Worm (Caenorhabditis elegans) whole organism, L2 larva: ENCODE measurements around the gene sfxn-1.1.

Experiments
- C34F6.9 ChIP-seq: fragments of 150-350 bp; optimal IDR thresholded peaks from 2 replicates; lab custom pipeline; 2014; ENCODE audit warnings: missing biosample characterization, missing genetic modification characterization
- F13H6.1 ChIP-seq: sonication (generic microtip); optimal IDR thresholded peaks from 2 replicates; lab custom pipeline; 2016; ENCODE audit warnings: missing genetic modification characterization, missing compliant biosample characterization
- R02D3.7 ChIP-seq: fragments of 150-350 bp; optimal IDR thresholded peaks from 2 replicates; lab custom pipeline; 2014; ENCODE audit warnings: missing biosample characterization, missing genetic modification characterization
- Y55F3AM.14 ChIP-seq: fragments of 200-800 bp; sonication (Bioruptor generic); optimal IDR thresholded peaks from 2 replicates; lab custom pipeline; 2018; ENCODE audit warnings: mild to moderate bottlenecking, missing genetic modification characterization, missing compliant biosample characterization
- alr-1 ChIP-seq: fragments of 150-350 bp; optimal IDR thresholded peaks from 2 replicates; lab custom pipeline; 2014; ENCODE audit warnings: missing biosample characterization, missing genetic modification characterization
- ama-1 ChIP-seq: fragments of 150-350 bp; optimal IDR thresholded peaks from 2 replicates; lab custom pipeline; 2018; ENCODE audit warnings: inconsistent platforms
- blmp-1 ChIP-seq: sonication (generic microtip); optimal IDR thresholded peaks from 2 replicates; lab custom pipeline; 2017; ENCODE audit warnings: missing genetic modification characterization, mild to moderate bottlenecking, missing compliant biosample characterization, antibody characterized with exemption, moderate library complexity; ENCODE audit not compliant: insufficient read depth
- ceh-16 ChIP-seq: fragments of 150-350 bp; optimal IDR thresholded peaks from 2 replicates; lab custom pipeline; 2014; ENCODE audit warnings: missing biosample characterization, missing genetic modification characterization
- crh-2 ChIP-seq: sonication (generic microtip); optimal IDR thresholded peaks from 2 replicates; lab custom pipeline; 2017; ENCODE audit warnings: missing biosample characterization, missing genetic modification characterization
- egl-27 ChIP-seq: sonication (generic microtip); optimal IDR thresholded peaks from 3 replicates; lab custom pipeline; 2017; ENCODE audit warnings: missing biosample characterization, missing genetic modification reagents, missing genetic modification characterization
- elt-1 ChIP-seq: fragments of 150-350 bp; optimal IDR thresholded peaks from 2 replicates; lab custom pipeline; 2014; ENCODE audit warnings: missing biosample characterization, missing genetic modification characterization
- elt-3 ChIP-seq: sonication (generic microtip); optimal IDR thresholded peaks from 2 replicates; lab custom pipeline; 2017; ENCODE audit warnings: missing biosample characterization, missing genetic modification characterization
- fos-1 ChIP-seq: fragments of 150-350 bp; optimal IDR thresholded peaks from 2 replicates; lab custom pipeline; 2014; ENCODE audit warnings: missing biosample characterization, missing genetic modification characterization
- gmeb-1 ChIP-seq: fragments of 150-350 bp; optimal IDR thresholded peaks from 2 replicates; lab custom pipeline; 2014; ENCODE audit warnings: missing biosample characterization, missing genetic modification characterization
- lin-11 ChIP-seq: fragments of 150-350 bp; sonication (generic microtip); optimal IDR thresholded peaks from 2 replicates; lab custom pipeline; 2014; ENCODE audit warnings: missing biosample characterization, missing genetic modification characterization, inconsistent platforms, mixed read lengths
- lin-13 ChIP-seq: fragments of 150-350 bp; optimal IDR thresholded peaks from 2 replicates; lab custom pipeline; 2014; ENCODE audit warnings: missing biosample characterization, missing genetic modification reagents, missing genetic modification characterization
- lin-39 ChIP-seq: fragments of 150-350 bp; optimal IDR thresholded peaks from 2 replicates; lab custom pipeline; 2014; ENCODE audit warnings: missing biosample characterization, missing genetic modification reagents, missing genetic modification characterization
- lsy-2 ChIP-seq, 2 experiments: fragments of 150-350 bp in 1 of 2; sonication (generic microtip) in 1 of 2; optimal IDR thresholded peaks; 2 replicates each; lab custom pipeline; 2014 to 2017; ENCODE audit warnings: missing biosample characterization in 2 of 2, missing genetic modification characterization in 2 of 2
- mdl-1 ChIP-seq, 2 experiments: fragments of 150-350 bp in 1 of 2; sonication (generic microtip) in 1 of 2; optimal IDR thresholded peaks; 2 replicates each; lab custom pipeline; 2017; ENCODE audit warnings: missing biosample characterization in 2 of 2, missing genetic modification characterization in 2 of 2
- nhr-10 ChIP-seq: sonication (generic microtip); optimal IDR thresholded peaks from 2 replicates; lab custom pipeline; 2017; ENCODE audit warnings: missing biosample characterization, missing genetic modification characterization
- nhr-11 ChIP-seq: fragments of 150-350 bp; optimal IDR thresholded peaks from 2 replicates; lab custom pipeline; 2014; ENCODE audit warnings: missing biosample characterization, missing genetic modification characterization
- nhr-129 ChIP-seq: fragments of 150-350 bp; optimal IDR thresholded peaks from 2 replicates; lab custom pipeline; 2014; ENCODE audit warnings: missing biosample characterization, missing genetic modification characterization
- nhr-21 ChIP-seq: fragments of 150-350 bp; optimal IDR thresholded peaks from 2 replicates; lab custom pipeline; 2014; ENCODE audit warnings: missing biosample characterization, missing genetic modification characterization
- nhr-237 ChIP-seq: fragments of 150-350 bp; optimal IDR thresholded peaks from 2 replicates; lab custom pipeline; 2014; ENCODE audit warnings: missing biosample characterization, missing genetic modification characterization
- nhr-25 ChIP-seq: fragments of 150-350 bp; sonication (generic microtip); optimal IDR thresholded peaks from 3 replicates; lab custom pipeline; 2014; ENCODE audit warnings: missing biosample characterization, missing genetic modification characterization
- nhr-77 ChIP-seq: fragments of 150-350 bp; optimal IDR thresholded peaks from 2 replicates; lab custom pipeline; 2014; ENCODE audit warnings: missing biosample characterization, missing genetic modification characterization
- peb-1 ChIP-seq: fragments of 150-350 bp; optimal IDR thresholded peaks from 2 replicates; lab custom pipeline; 2014; ENCODE audit warnings: missing biosample characterization, missing genetic modification characterization
- sma-3 ChIP-seq: sonication (generic microtip); optimal IDR thresholded peaks from 2 replicates; lab custom pipeline; 2016; ENCODE audit warnings: missing genetic modification reagents, missing genetic modification characterization, missing compliant biosample characterization
- sma-9 ChIP-seq, 2 experiments: fragments of 150-350 bp in 1 of 2; sonication (generic microtip) in 1 of 2; optimal IDR thresholded peaks; 2 replicates each; lab custom pipeline; 2014 to 2016; ENCODE audit warnings: missing genetic modification characterization in 2 of 2, mild to moderate bottlenecking in 1 of 2, missing biosample characterization in 1 of 2, missing compliant biosample characterization in 1 of 2, missing genetic modification reagents in 1 of 2, moderate library complexity in 1 of 2
- unc-62 ChIP-seq: fragments of 150-350 bp; optimal IDR thresholded peaks from 2 replicates; lab custom pipeline; 2014; ENCODE audit warnings: missing biosample characterization, missing genetic modification reagents, missing genetic modification characterization
- zag-1 ChIP-seq: fragments of 150-350 bp; optimal IDR thresholded peaks from 2 replicates; lab custom pipeline; 2014; ENCODE audit warnings: missing biosample characterization, missing genetic modification characterization
- ztf-1 ChIP-seq: fragments of 200-800 bp; sonication (Bioruptor generic); conservative IDR thresholded peaks from 2 replicates; pipeline ENCODE4 v1.3.6; 2022; ENCODE audit warnings: missing genetic modification characterization, missing compliant biosample characterization
- ztf-4 ChIP-seq: fragments of 150-350 bp; optimal IDR thresholded peaks from 2 replicates; lab custom pipeline; 2014; ENCODE audit warnings: missing biosample characterization, missing genetic modification characterization

The sfxn-1.1 gene

DNA sequence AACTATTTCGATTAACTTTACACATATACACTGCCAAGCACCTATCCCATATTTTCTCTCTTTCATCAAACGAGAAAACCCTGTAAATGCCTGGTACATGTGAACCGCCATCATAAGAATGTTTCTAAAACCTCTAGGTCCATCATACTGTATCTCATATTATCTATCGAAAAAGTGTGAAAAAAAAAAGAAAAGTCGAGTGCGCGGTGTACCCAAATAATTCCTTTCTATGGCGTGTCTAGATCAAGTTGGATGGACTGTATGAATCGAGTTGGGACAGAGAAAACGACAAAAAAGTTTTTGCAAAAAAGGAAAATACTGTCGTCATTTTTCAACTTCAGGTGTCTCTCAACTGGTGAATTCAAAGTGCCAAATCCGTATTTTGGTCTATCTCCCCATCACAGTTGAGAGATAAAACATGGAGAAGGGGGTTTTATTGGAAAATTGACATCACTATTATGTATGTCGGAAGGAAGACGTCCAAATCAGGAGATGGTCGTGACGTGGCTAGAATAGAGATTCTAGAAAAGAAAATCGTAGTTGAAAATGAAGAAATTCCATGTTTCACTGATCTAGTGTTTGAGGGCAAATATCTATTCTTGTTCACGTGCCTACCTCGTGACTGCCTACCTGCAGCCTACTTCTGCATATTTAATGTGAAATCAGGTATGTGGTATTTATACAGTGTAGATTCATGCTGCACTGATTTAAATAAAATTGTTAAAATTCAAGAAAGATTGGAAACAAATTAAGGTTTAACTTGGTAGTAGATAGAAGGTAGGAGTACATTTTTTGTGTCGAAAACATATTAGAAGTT lies 25.2 kb downstream of the sfxn-1.1 start:
- peak; percentile 30 for TF ChIP-seq sma-3 (GFP tag; lab: Kevin White, UChicago)
- TF ChIP-seq C34F6.9 (tag; lab: Kevin White, UChicago) = no peak
- peak; percentile 49 for TF ChIP-seq nhr-25 (tag; lab: Kevin White, UChicago)
- no peak for TF ChIP-seq peb-1
- peak; percentile 21 for TF ChIP-seq crh-2 (tag; lab: Kevin White, UChicago)
- TF ChIP-seq sma-9 (GFP tag; optimal IDR thresholded peaks at IDR 0.05; lab: Kevin White, UChicago) = peak; percentile 61
- TF ChIP-seq sma-9 (tag; optimal IDR thresholded peaks at IDR 0.05; lab: Kevin White, UChicago) = no peak
- peak; percentile 10 for TF ChIP-seq nhr-129 (tag; lab: Kevin White, UChicago)
- TF ChIP-seq egl-27 (tag; lab: Kevin White, UChicago) = peak; percentile 10
- TF ChIP-seq elt-1 (tag; lab: Kevin White, UChicago) = no peak
- TF ChIP-seq gmeb-1 (tag; lab: Kevin White, UChicago) = no peak

DNA sequence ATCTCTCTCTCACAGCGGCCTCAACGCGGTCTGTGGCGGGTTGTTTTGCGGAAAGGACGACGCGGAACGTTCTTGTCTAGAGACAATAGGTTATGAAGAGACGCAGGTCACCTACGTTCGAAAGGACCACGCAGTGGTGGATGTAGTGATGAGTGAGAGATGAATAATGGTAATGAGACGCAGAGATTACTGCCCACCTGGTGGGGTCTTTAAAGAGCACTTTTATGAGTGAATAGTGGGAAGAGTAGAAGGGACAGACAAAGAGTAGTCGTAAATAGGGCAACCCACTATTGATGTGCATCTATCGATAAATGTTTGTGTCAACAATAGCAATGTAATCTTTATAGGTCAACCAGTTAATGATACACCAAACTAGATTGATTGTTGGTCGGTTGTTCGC lies 27.6 kb downstream of the sfxn-1.1 start:
- TF ChIP-seq ztf-4 (tag; lab: Kevin White, UChicago) (no peak), alr-1 (tag; lab: Kevin White, UChicago) (no peak), ztf-1 (GFP tag; lab: Robert Waterston, UW) (no peak), mdl-1 (tag; optimal IDR thresholded peaks at IDR 0.05; lab: Kevin White, UChicago) (no peak), blmp-1 (no peak), fos-1 (no peak), elt-1 (tag; lab: Kevin White, UChicago) (no peak), gmeb-1 (tag; lab: Kevin White, UChicago) (no peak), sma-9 (GFP tag; optimal IDR thresholded peaks at IDR 0.05; lab: Kevin White, UChicago) (no peak), sma-9 (tag; optimal IDR thresholded peaks at IDR 0.05; lab: Kevin White, UChicago) (no peak), nhr-11 (tag; lab: Kevin White, UChicago) (no peak)

ce11 chrII:9490589-9490988 lies 28.1 kb downstream of the sfxn-1.1 start:
- no peak for TF ChIP-seq nhr-77 (tag; lab: Kevin White, UChicago)
- TF ChIP-seq sma-3 (GFP tag; lab: Kevin White, UChicago) = no peak
- TF ChIP-seq sma-9 (GFP tag; optimal IDR thresholded peaks at IDR 0.05; lab: Kevin White, UChicago) = peak; percentile 55
- no peak for TF ChIP-seq sma-9 (tag; optimal IDR thresholded peaks at IDR 0.05; lab: Kevin White, UChicago)
- TF ChIP-seq nhr-10 (tag; lab: Kevin White, UChicago) = no peak
- TF ChIP-seq zag-1 (tag; lab: Kevin White, UChicago) = no peak
- TF ChIP-seq alr-1 (tag; lab: Kevin White, UChicago) = no peak
- no peak for TF ChIP-seq unc-62 (GFP tag; lab: Kevin White, UChicago)
- no peak for TF ChIP-seq peb-1
- TF ChIP-seq gmeb-1 (tag; lab: Kevin White, UChicago) = no peak
- TF ChIP-seq ceh-16 (tag; lab: Kevin White, UChicago) = no peak
- peak; percentile 8 for TF ChIP-seq nhr-25 (tag; lab: Kevin White, UChicago)
- no peak for TF ChIP-seq nhr-11 (tag; lab: Kevin White, UChicago)
- TF ChIP-seq lsy-2 (tag; optimal IDR thresholded peaks at IDR 0.05; lab: Kevin White, UChicago) = peak in 1 of 2 experiments; percentile 14
- no peak for TF ChIP-seq elt-3
- TF ChIP-seq ztf-1 (GFP tag; lab: Robert Waterston, UW) = no peak
- no peak for TF ChIP-seq crh-2 (tag; lab: Kevin White, UChicago)

DNA sequence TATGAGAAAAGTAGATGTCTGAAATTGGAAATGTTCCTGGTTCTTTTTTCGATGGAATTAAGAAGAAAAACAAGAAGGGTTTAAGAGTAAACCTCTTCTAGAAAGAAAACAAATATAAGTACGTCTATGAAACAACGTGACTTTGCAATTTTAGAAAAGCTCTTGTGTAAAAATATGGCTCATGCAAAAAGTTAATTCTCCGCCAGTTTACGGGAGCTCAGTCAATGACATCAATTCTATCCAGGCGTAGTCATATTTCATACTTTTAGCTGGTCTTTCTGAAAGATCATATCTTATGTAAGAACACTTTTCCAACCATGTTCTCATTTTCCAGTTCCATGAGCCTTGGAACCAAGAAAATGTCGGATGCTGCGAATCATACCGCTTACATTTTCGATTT lies 28.8 kb downstream of the sfxn-1.1 start:
- no peak for TF ChIP-seq lin-13 (GFP tag; lab: Kevin White, UChicago)
- TF ChIP-seq lin-39 = no peak
- no peak for TF ChIP-seq nhr-77 (tag; lab: Kevin White, UChicago)
- no peak for TF ChIP-seq R02D3.7
- TF ChIP-seq egl-27 (tag; lab: Kevin White, UChicago) = no peak
- TF ChIP-seq lin-11 (tag; lab: Kevin White, UChicago) = no peak
- no peak for TF ChIP-seq peb-1
- TF ChIP-seq nhr-237 (tag; lab: Kevin White, UChicago) = no peak
- TF ChIP-seq unc-62 (GFP tag; lab: Kevin White, UChicago) = no peak
- TF ChIP-seq alr-1 (tag; lab: Kevin White, UChicago) = no peak
- no peak for TF ChIP-seq blmp-1

ce11 chrII:9487337-9487950 lies 31.2 kb downstream of the sfxn-1.1 start, which contains the start of gene T19H5.4:
T19H5.4 (minus strand) TSS chrII:9487387.
- peak; percentile 53 for TF ChIP-seq blmp-1
- TF ChIP-seq ama-1 (lab: Kevin White, UChicago) = no peak
- peak; percentile 29 for TF ChIP-seq lin-11 (tag; lab: Kevin White, UChicago)
- peak; percentile 6 for TF ChIP-seq Y55F3AM.14 (GFP tag; lab: Kevin White, UChicago)
- peak; percentile 65 for TF ChIP-seq egl-27 (tag; lab: Kevin White, UChicago)
- TF ChIP-seq nhr-129 (tag; lab: Kevin White, UChicago) = peak; percentile 18
- no peak for TF ChIP-seq ceh-16 (tag; lab: Kevin White, UChicago)
- peak in 1 of 2 experiments; percentile 30 for TF ChIP-seq lsy-2 (tag; optimal IDR thresholded peaks at IDR 0.05; lab: Kevin White, UChicago)
- TF ChIP-seq sma-3 (GFP tag; lab: Kevin White, UChicago) = peak; percentile 61
- peak; percentile 64 for TF ChIP-seq nhr-21
- TF ChIP-seq fos-1 = peak; percentile 64
- no peak for TF ChIP-seq ztf-1 (GFP tag; lab: Robert Waterston, UW)
- TF ChIP-seq gmeb-1 (tag; lab: Kevin White, UChicago) = peak; percentile 42
- TF ChIP-seq ztf-4 (tag; lab: Kevin White, UChicago) = peak; percentile 24
- TF ChIP-seq C34F6.9 (tag; lab: Kevin White, UChicago) = peak; percentile 2
- no peak for TF ChIP-seq nhr-11 (tag; lab: Kevin White, UChicago)
- TF ChIP-seq nhr-25 (tag; lab: Kevin White, UChicago) = peak; percentile 57
- peak; percentile 93 for TF ChIP-seq sma-9 (GFP tag; optimal IDR thresholded peaks at IDR 0.05; lab: Kevin White, UChicago)
- no peak for TF ChIP-seq sma-9 (tag; optimal IDR thresholded peaks at IDR 0.05; lab: Kevin White, UChicago)
- TF ChIP-seq mdl-1 (tag; optimal IDR thresholded peaks at IDR 0.05; lab: Kevin White, UChicago) = peak; percentile 56 to 59
- TF ChIP-seq F13H6.1 = peak; percentile 54
- TF ChIP-seq R02D3.7 = no peak
